Comparison of ENCODE assay signal across 1 fruit fly cellular context in genomic region chr3L:16037048-16037477, dm6.
TF ChIP-seq lines count a peak whose summit lies in the region.

No protein-coding gene starts in this region.

TF ChIP-seq in whole organism, embryonic, 481 proteins besides CTCF, POLR2A, EP300 and RAD21 (continued from another document and continues in another):
- TF ChIP-seq Dref (GFP tag; IDR thresholded peaks at IDR 0.05; lab: Robert Waterston, UW) (peak; percentile 95), Fer2 (tag; optimal IDR thresholded peaks at IDR 0.05; lab: Kevin White, UChicago) (peak; percentile 33), CG12155 (GFP tag; optimal IDR thresholded peaks at IDR 0.05; lab: Kevin White, UChicago) (peak; percentile 75), CG13424 (tag; optimal IDR thresholded peaks at IDR 0.05; lab: Kevin White, UChicago) (peak; percentile 74), Mrtf (GFP tag; IDR thresholded peaks at IDR 0.05; lab: Robert Waterston, UW) (peak; percentile 57; the same call in 2 of the 3 replicates), cad (GFP tag; optimal IDR thresholded peaks at IDR 0.05; lab: Kevin White, UChicago) (no peak), bcd (GFP tag; optimal IDR thresholded peaks at IDR 0.05; lab: Kevin White, UChicago) (peak; percentile 72), mam (GFP tag; optimal IDR thresholded peaks at IDR 0.05; lab: Kevin White, UChicago) (peak; percentile 81), CG7271 (tag; optimal IDR thresholded peaks at IDR 0.05; lab: Kevin White, UChicago) (no peak), CG3838 (GFP tag; optimal IDR thresholded peaks at IDR 0.05; lab: Kevin White, UChicago) (peak; percentile 22), CG18764 (GFP tag; optimal IDR thresholded peaks at IDR 0.05; lab: Kevin White, UChicago) (peak; percentile 44), usp (GFP tag; optimal IDR thresholded peaks at IDR 0.05; lab: Kevin White, UChicago) (no peak), Hr39 (optimal IDR thresholded peaks at IDR 0.05; lab: Kevin White, UChicago) (no peak), CG7786 (GFP tag; optimal IDR thresholded peaks at IDR 0.05; lab: Kevin White, UChicago) (peak; percentile 61), CG17829 (tag; optimal IDR thresholded peaks at IDR 0.05; lab: Kevin White, UChicago) (peak; percentile 80), fru (optimal IDR thresholded peaks at IDR 0.05; lab: Kevin White, UChicago) (no peak), Jarid2 (GFP tag; optimal IDR thresholded peaks at IDR 0.05; lab: Kevin White, UChicago) (peak; percentile 52), so (GFP tag; IDR thresholded peaks at IDR 0.05; lab: Robert Waterston, UW) (peak; percentile 88), az2 (GFP tag; optimal IDR thresholded peaks at IDR 0.05; lab: Kevin White, UChicago) (peak; percentile 72), CG4328 (GFP tag; optimal IDR thresholded peaks at IDR 0.05; lab: Kevin White, UChicago) (no peak), Nf-YB (GFP tag; optimal IDR thresholded peaks at IDR 0.05; lab: Kevin White, UChicago) (peak; percentile 48), CG12391 (tag; optimal IDR thresholded peaks at IDR 0.05; lab: Kevin White, UChicago) (peak; percentile 82), CG2120 (GFP tag; optimal IDR thresholded peaks at IDR 0.05; lab: Kevin White, UChicago) (peak; percentile 89), unc-4 (GFP tag; IDR thresholded peaks at IDR 0.05; lab: Robert Waterston, UW; ENCODE audit: partially characterized antibody) (peak; percentile 61), CG12104 (GFP tag; optimal IDR thresholded peaks at IDR 0.05; lab: Kevin White, UChicago) (peak; percentile 56), CG9797 (GFP tag; optimal IDR thresholded peaks at IDR 0.05; lab: Kevin White, UChicago) (peak; percentile 47), CG10462 (GFP tag; optimal IDR thresholded peaks at IDR 0.05; lab: Kevin White, UChicago) (peak; percentile 44), Optix (GFP tag; IDR thresholded peaks at IDR 0.05; lab: Robert Waterston, UW) (peak; percentile 61; the same call in 1 of the 3 replicates), CG11085 (GFP tag; IDR thresholded peaks at IDR 0.05; lab: Robert Waterston, UW) (peak; percentile 62), H2.0 (GFP tag; IDR thresholded peaks at IDR 0.05; lab: Robert Waterston, UW) (peak; percentile 81), wor (GFP tag; IDR thresholded peaks at IDR 0.05; lab: Robert Waterston, UW) (0 out of 2 replicates have a peak, but pooled peaks have one; percentile 37), NfI (GFP tag; optimal IDR thresholded peaks at IDR 0.05; lab: Kevin White, UChicago) (peak; percentile 63), CG8765 (GFP tag; IDR thresholded peaks at IDR 0.05; lab: Robert Waterston, UW) (no peak), CG6175 (GFP tag; IDR thresholded peaks at IDR 0.05; lab: Robert Waterston, UW) (0 out of 3 replicates have a peak, but pooled peaks have one; percentile 37), CG8924 (tag; optimal IDR thresholded peaks at IDR 0.05; lab: Kevin White, UChicago) (peak; percentile 67), rib (GFP tag; IDR thresholded peaks at IDR 0.05; lab: Robert Waterston, UW) (peak; percentile 29), Dbx (GFP tag; IDR thresholded peaks at IDR 0.05; lab: Robert Waterston, UW) (peak; percentile 92), wdn (GFP tag; IDR thresholded peaks at IDR 0.05; lab: Robert Waterston, UW) (peak; percentile 66; the same call in 1 of the 2 replicates), CG14667 (GFP tag; IDR thresholded peaks at IDR 0.05; lab: Robert Waterston, UW) (no peak; the same call in 1 of the 2 replicates), Taf1 (GFP tag; IDR thresholded peaks at IDR 0.05; lab: Robert Waterston, UW) (peak; percentile 58), Hr51 (GFP tag; optimal IDR thresholded peaks at IDR 0.05; lab: Kevin White, UChicago) (peak; percentile 71 to 81), Dip3 (GFP tag; optimal IDR thresholded peaks at IDR 0.05; lab: Kevin White, UChicago) (peak; percentile 59), p53 (GFP tag; optimal IDR thresholded peaks at IDR 0.05; lab: Kevin White, UChicago) (peak; percentile 48), CrebB (tag; optimal IDR thresholded peaks at IDR 0.05; lab: Kevin White, UChicago) (peak; percentile 86), HLHmδ (GFP tag; optimal IDR thresholded peaks at IDR 0.05; lab: Kevin White, UChicago) (no peak), sqz (GFP tag; optimal IDR thresholded peaks at IDR 0.05; lab: Kevin White, UChicago) (no peak), slp2 (GFP tag; optimal IDR thresholded peaks at IDR 0.05; lab: Kevin White, UChicago) (peak; percentile 56), CG9437 (GFP tag; optimal IDR thresholded peaks at IDR 0.05; lab: Kevin White, UChicago) (peak; percentile 53), MBD-R2 (GFP tag; IDR thresholded peaks at IDR 0.05; lab: Robert Waterston, UW) (peak; percentile 75; the same call in 1 of the 2 replicates), sna (GFP tag; IDR thresholded peaks at IDR 0.05; lab: Robert Waterston, UW; ENCODE audit: partially characterized antibody) (no peak; the same call in 1 of the 2 replicates), MESR4 (GFP tag; optimal IDR thresholded peaks at IDR 0.05; lab: Kevin White, UChicago) (peak; percentile 45), ATbp (GFP tag; optimal IDR thresholded peaks at IDR 0.05; lab: Kevin White, UChicago) (peak; percentile 63), Max (GFP tag; optimal IDR thresholded peaks at IDR 0.05; lab: Kevin White, UChicago) (peak; percentile 47), Atf6 (GFP tag; IDR thresholded peaks at IDR 0.05; lab: Robert Waterston, UW) (peak; percentile 87), CG10209 (GFP tag; optimal IDR thresholded peaks at IDR 0.05; lab: Kevin White, UChicago) (peak; percentile 71), cas (GFP tag; IDR thresholded peaks at IDR 0.05; lab: Robert Waterston, UW) (peak; percentile 72; the same call in 1 of the 2 replicates), Opbp (GFP tag; IDR thresholded peaks at IDR 0.05; lab: Robert Waterston, UW; ENCODE audit: partially characterized antibody) (peak; percentile 66; the same call in 2 of the 3 replicates), insv (GFP tag; optimal IDR thresholded peaks at IDR 0.05; lab: Kevin White, UChicago) (peak in 1 of 2 experiments; percentile 61), CG14441 (GFP tag; IDR thresholded peaks at IDR 0.05; lab: Robert Waterston, UW) (peak; percentile 81), CG6683 (GFP tag; optimal IDR thresholded peaks at IDR 0.05; lab: Kevin White, UChicago) (peak; percentile 50), CG3065 (GFP tag; optimal IDR thresholded peaks at IDR 0.05; lab: Kevin White, UChicago) (peak; percentile 6), Meics (GFP tag; optimal IDR thresholded peaks at IDR 0.05; lab: Kevin White, UChicago) (peak; percentile 77), CG14860 (GFP tag; IDR thresholded peaks at IDR 0.05; lab: Robert Waterston, UW; ENCODE audit: partially characterized antibody) (peak; percentile 65), lab (GFP tag; optimal IDR thresholded peaks at IDR 0.05; lab: Kevin White, UChicago) (peak; percentile 86), CG43689 (GFP tag; IDR thresholded peaks at IDR 0.05; lab: Robert Waterston, UW) (no peak; the same call in 1 of the 2 replicates), Pdp1 (GFP tag; optimal IDR thresholded peaks at IDR 0.05; lab: Kevin White, UChicago) (peak; percentile 80 to 86), Sin3A (optimal IDR thresholded peaks at IDR 0.05; lab: Kevin White, UChicago) (no peak), schlank (tag; optimal IDR thresholded peaks at IDR 0.05; lab: Kevin White, UChicago) (peak; percentile 23), unpg (GFP tag; optimal IDR thresholded peaks at IDR 0.05; lab: Kevin White, UChicago) (peak; percentile 77), zfh2 (GFP tag; optimal IDR thresholded peaks at IDR 0.05; lab: Kevin White, UChicago) (peak; percentile 62), bsh (GFP tag; optimal IDR thresholded peaks at IDR 0.05; lab: Kevin White, UChicago) (peak; percentile 70 to 79), CG8478 (optimal IDR thresholded peaks at IDR 0.05; lab: Kevin White, UChicago) (no peak), toy (GFP tag; IDR thresholded peaks at IDR 0.05; lab: Robert Waterston, UW) (0 out of 2 replicates have a peak, but pooled peaks have one; percentile 26), sc (optimal IDR thresholded peaks at IDR 0.05; lab: Kevin White, UChicago) (no peak), sc (GFP tag; optimal IDR thresholded peaks at IDR 0.05; lab: Kevin White, UChicago) (peak; percentile 13), CG8388 (GFP tag; optimal IDR thresholded peaks at IDR 0.05; lab: Kevin White, UChicago) (peak; percentile 68), CHES-1-like (GFP tag; optimal IDR thresholded peaks at IDR 0.05; lab: Kevin White, UChicago) (peak; percentile 84), Ets97D (GFP tag; optimal IDR thresholded peaks at IDR 0.05; lab: Kevin White, UChicago) (peak; percentile 84), ranshi (GFP tag; IDR thresholded peaks at IDR 0.05; lab: Robert Waterston, UW) (peak; percentile 78; the same call in 1 of the 2 replicates), Dip2 (GFP tag; IDR thresholded peaks at IDR 0.05; lab: Robert Waterston, UW) (no peak), pnt (GFP tag; optimal IDR thresholded peaks at IDR 0.05; lab: Kevin White, UChicago) (peak; percentile 54), Blimp-1 (GFP tag; optimal IDR thresholded peaks at IDR 0.05; lab: Kevin White, UChicago) (peak; percentile 70), Hr3 (GFP tag; optimal IDR thresholded peaks at IDR 0.05; lab: Kevin White, UChicago) (peak; percentile 64), exex (tag; optimal IDR thresholded peaks at IDR 0.05; lab: Kevin White, UChicago) (no peak), CG12659 (GFP tag; optimal IDR thresholded peaks at IDR 0.05; lab: Kevin White, UChicago) (peak; percentile 79), CG18011 (GFP tag; optimal IDR thresholded peaks at IDR 0.05; lab: Kevin White, UChicago) (peak; percentile 69), CG11560 (tag; IDR thresholded peaks at IDR 0.05; lab: Robert Waterston, UW) (peak; percentile 95), Xrp1 (GFP tag; IDR thresholded peaks at IDR 0.05; lab: Robert Waterston, UW) (peak; percentile 85), CG16863 (GFP tag; optimal IDR thresholded peaks at IDR 0.05; lab: Kevin White, UChicago) (peak; percentile 56), CG17359 (tag; optimal IDR thresholded peaks at IDR 0.05; lab: Kevin White, UChicago) (peak; percentile 74), CG6654 (GFP tag; optimal IDR thresholded peaks at IDR 0.05; lab: Kevin White, UChicago) (peak; percentile 7), Awh (GFP tag; IDR thresholded peaks at IDR 0.05; lab: Robert Waterston, UW) (peak; percentile 80), CG11504 (tag; optimal IDR thresholded peaks at IDR 0.05; lab: Kevin White, UChicago) (peak; percentile 76), fu2 (GFP tag; optimal IDR thresholded peaks at IDR 0.05; lab: Kevin White, UChicago) (peak; percentile 73), CG7839 (tag; optimal IDR thresholded peaks at IDR 0.05; lab: Kevin White, UChicago) (peak; percentile 79), CG4424 (GFP tag; optimal IDR thresholded peaks at IDR 0.05; lab: Kevin White, UChicago) (peak; percentile 74), pzg (GFP tag; optimal IDR thresholded peaks at IDR 0.05; lab: Kevin White, UChicago) (peak; percentile 92), Lim3 (GFP tag; IDR thresholded peaks at IDR 0.05; lab: Robert Waterston, UW) (0 out of 2 replicates have a peak, but pooled peaks have one; percentile 6), pb (GFP tag; optimal IDR thresholded peaks at IDR 0.05; lab: Kevin White, UChicago) (peak; percentile 52), hth (optimal IDR thresholded peaks at IDR 0.05; lab: Kevin White, UChicago) (no peak), Hr78 (GFP tag; optimal IDR thresholded peaks at IDR 0.05; lab: Kevin White, UChicago) (no peak), knrl (GFP tag; IDR thresholded peaks at IDR 0.05; lab: Robert Waterston, UW; ENCODE audit: partially characterized antibody) (peak; percentile 68), CG1832 (GFP tag; optimal IDR thresholded peaks at IDR 0.05; lab: Kevin White, UChicago) (no peak), CG2199 (GFP tag; IDR thresholded peaks at IDR 0.05; lab: Robert Waterston, UW) (peak; percentile 90), CoRest (tag; optimal IDR thresholded peaks at IDR 0.05; lab: Kevin White, UChicago) (peak; percentile 78), CG5180 (GFP tag; optimal IDR thresholded peaks at IDR 0.05; lab: Kevin White, UChicago) (peak; percentile 26), lilli (GFP tag; optimal IDR thresholded peaks at IDR 0.05; lab: Kevin White, UChicago) (peak; percentile 87), ham (GFP tag; IDR thresholded peaks at IDR 0.05; lab: Robert Waterston, UW) (no peak), CG1602 (GFP tag; optimal IDR thresholded peaks at IDR 0.05; lab: Kevin White, UChicago) (peak; percentile 43), CG14014 (GFP tag; IDR thresholded peaks at IDR 0.05; lab: Robert Waterston, UW) (peak; percentile 74), nom (GFP tag; optimal IDR thresholded peaks at IDR 0.05; lab: Kevin White, UChicago) (peak; percentile 4), CG15269 (tag; optimal IDR thresholded peaks at IDR 0.05; lab: Kevin White, UChicago) (peak; percentile 80), al (GFP tag; IDR thresholded peaks at IDR 0.05; lab: Robert Waterston, UW) (peak; percentile 37; the same call in 1 of the 2 replicates), sima (GFP tag; optimal IDR thresholded peaks at IDR 0.05; lab: Kevin White, UChicago) (no peak), CG9876 (GFP tag; optimal IDR thresholded peaks at IDR 0.05; lab: Kevin White, UChicago) (peak; percentile 69), croc (GFP tag; conservative IDR thresholded peaks at IDR 0.05; lab: Robert Waterston, UW) (peak; percentile 24; the same call in 1 of the 3 replicates), Neu2 (GFP tag; optimal IDR thresholded peaks at IDR 0.05; lab: Kevin White, UChicago; ENCODE audit: borderline replicate concordance) (peak; percentile 54), hbn (GFP tag; IDR thresholded peaks at IDR 0.05; lab: Robert Waterston, UW; ENCODE audit: partially characterized antibody) (0 out of 2 replicates have a peak, but pooled peaks have one; percentile 30), Dfd (GFP tag; optimal IDR thresholded peaks at IDR 0.05; lab: Kevin White, UChicago) (no peak), CG9932 (GFP tag; IDR thresholded peaks at IDR 0.05; lab: Robert Waterston, UW) (peak; percentile 85), CG11696 (GFP tag; IDR thresholded peaks at IDR 0.05; lab: Robert Waterston, UW) (peak; percentile 66), Oaz (GFP tag; IDR thresholded peaks at IDR 0.05; lab: Robert Waterston, UW) (peak; percentile 63), eyg (GFP tag; optimal IDR thresholded peaks at IDR 0.05; lab: Kevin White, UChicago) (peak; percentile 60), CG5953 (GFP tag; IDR thresholded peaks at IDR 0.05; lab: Robert Waterston, UW) (peak; percentile 70; the same call in 1 of the 2 replicates), CG8944 (GFP tag; optimal IDR thresholded peaks at IDR 0.05; lab: Kevin White, UChicago) (peak; percentile 52), Camta (GFP tag; optimal IDR thresholded peaks at IDR 0.05; lab: Kevin White, UChicago) (peak; percentile 59), Ptx1 (GFP tag; IDR thresholded peaks at IDR 0.05; lab: Robert Waterston, UW) (peak; percentile 75), Sry-δ (GFP tag; optimal IDR thresholded peaks at IDR 0.05; lab: Kevin White, UChicago) (peak; percentile 77)
